Fruit fly (Drosophila melanogaster) whole organism, embryonic: ENCODE results near the gene CG5835.

Experiments
- BEAF-32 ChIP-seq: fragments of 200-800 bp; sonication (Bioruptor generic); optimal IDR thresholded peaks from 3 replicates; lab custom pipeline; 2017; ENCODE audit warnings: missing biosample characterization, missing genetic modification characterization, mild to moderate bottlenecking, moderate library complexity, missing genetic modification reagents
- Blimp-1 ChIP-seq: fragments of 200-800 bp; sonication (Bioruptor generic); optimal IDR thresholded peaks from 3 replicates; lab custom pipeline; 2018; ENCODE audit warnings: missing biosample characterization, missing genetic modification characterization, mild to moderate bottlenecking, moderate library complexity, missing genetic modification reagents
- CG1024 ChIP-seq: fragments of 200-800 bp; sonication (Bioruptor generic); IDR thresholded peaks from 2 replicates; pipeline ENCODE4 v1.3.6; 2022; ENCODE audit warnings: missing biosample characterization, missing genetic modification characterization
- CG10565 ChIP-seq: fragments of 200-800 bp; sonication (Bioruptor generic); optimal IDR thresholded peaks from 3 replicates; lab custom pipeline; 2016; ENCODE audit warnings: missing biosample characterization, mild to moderate bottlenecking, missing genetic modification characterization
- CG14441 ChIP-seq: fragments of 200-800 bp; sonication (Bioruptor generic); IDR thresholded peaks from 2 replicates; pipeline ENCODE4 v1.3.6; 2022; ENCODE audit warnings: missing biosample characterization, missing genetic modification characterization
- CG14710 ChIP-seq: fragments of 200-800 bp; sonication (Bioruptor generic); optimal IDR thresholded peaks from 3 replicates; lab custom pipeline; 2019; ENCODE audit warnings: missing biosample characterization, mild to moderate bottlenecking, missing genetic modification characterization, moderate library complexity
- CG17912 ChIP-seq: fragments of 200-800 bp; sonication (Bioruptor generic); optimal IDR thresholded peaks from 2 replicates; lab custom pipeline; 2018; ENCODE audit warnings: missing biosample characterization, mild to moderate bottlenecking, missing genetic modification characterization
- CG3065 ChIP-seq: fragments of 200-800 bp; sonication (Bioruptor generic); optimal IDR thresholded peaks from 2 replicates; lab custom pipeline; 2016; ENCODE audit warnings: missing biosample characterization, missing genetic modification characterization
- CG3163 ChIP-seq: fragments of 200-800 bp; sonication (Bioruptor generic); optimal IDR thresholded peaks from 3 replicates; lab custom pipeline; 2016; ENCODE audit warnings: missing biosample characterization, missing genetic modification characterization
- CG32532 ChIP-seq: fragments of 200-800 bp; sonication (Bioruptor generic); IDR thresholded peaks from 2 replicates; pipeline ENCODE4 v1.3.6; 2022; ENCODE audit warnings: missing biosample characterization, missing genetic modification characterization
- CG32767 ChIP-seq: fragments of 200-800 bp; sonication (Bioruptor generic); IDR thresholded peaks from 2 replicates; pipeline ENCODE4 v1.3.6; 2022; ENCODE audit warnings: missing biosample characterization, missing genetic modification characterization
- CG3407 ChIP-seq: fragments of 200-800 bp; sonication (Bioruptor generic); optimal IDR thresholded peaks from 2 replicates; lab custom pipeline; 2018; ENCODE audit warnings: missing biosample characterization, mild to moderate bottlenecking, missing genetic modification characterization
- CG6765 ChIP-seq: fragments of 200-800 bp; sonication (Bioruptor generic); optimal IDR thresholded peaks from 3 replicates; lab custom pipeline; 2017; ENCODE audit warnings: missing biosample characterization, mild to moderate bottlenecking, missing genetic modification characterization
- CG7839 ChIP-seq: fragments of 200-800 bp; sonication (Bioruptor generic); optimal IDR thresholded peaks from 3 replicates; lab custom pipeline; 2018; ENCODE audit warnings: missing biosample characterization, mild to moderate bottlenecking, missing genetic modification characterization, moderate library complexity
- CG8089 ChIP-seq: fragments of 200-800 bp; sonication (Bioruptor generic); optimal IDR thresholded peaks from 3 replicates; lab custom pipeline; 2016; ENCODE audit warnings: missing biosample characterization, missing genetic modification characterization
- CG8765 ChIP-seq: fragments of 200-800 bp; sonication (Bioruptor generic); IDR thresholded peaks from 2 replicates; pipeline ENCODE4 v1.3.6; 2022; ENCODE audit warnings: missing biosample characterization, missing genetic modification characterization
- Camta ChIP-seq: fragments of 200-800 bp; sonication (Bioruptor generic); optimal IDR thresholded peaks from 2 replicates; lab custom pipeline; 2016; ENCODE audit warnings: missing biosample characterization, missing genetic modification characterization
- D19A ChIP-seq: fragments of 200-800 bp; optimal IDR thresholded peaks from 3 replicates; lab custom pipeline; 2019; ENCODE audit warnings: missing biosample characterization, mild to moderate bottlenecking, missing genetic modification characterization, moderate library complexity
- Dek ChIP-seq: fragments of 200-800 bp; sonication (Bioruptor generic); optimal IDR thresholded peaks from 3 replicates; lab custom pipeline; 2019; ENCODE audit warnings: missing biosample characterization, mild to moderate bottlenecking, missing genetic modification characterization, moderate library complexity
- Doc3 ChIP-seq: fragments of 200-800 bp; sonication (Bioruptor generic); IDR thresholded peaks from 3 replicates; pipeline ENCODE4 v1.3.6; 2022; ENCODE audit warnings: missing biosample characterization, missing genetic modification characterization; ENCODE audit not compliant: partially characterized antibody
- HLH54F ChIP-seq: fragments of 200-800 bp; sonication (Bioruptor generic); optimal IDR thresholded peaks from 3 replicates; lab custom pipeline; 2016; ENCODE audit warnings: missing biosample characterization, missing genetic modification characterization
- Hand ChIP-seq: fragments of 200-800 bp; sonication (Bioruptor generic); optimal IDR thresholded peaks from 2 replicates; lab custom pipeline; 2017; ENCODE audit warnings: mild to moderate bottlenecking, missing biosample characterization, missing genetic modification reagents, missing genetic modification characterization
- Lhr ChIP-seq: fragments of 200-800 bp; sonication (Bioruptor generic); optimal IDR thresholded peaks from 3 replicates; lab custom pipeline; 2017; ENCODE audit warnings: mild to moderate bottlenecking, missing biosample characterization, missing genetic modification reagents, missing genetic modification characterization
- MTF-1 ChIP-seq: fragments of 200-800 bp; sonication (Bioruptor generic); optimal IDR thresholded peaks from 2 replicates; lab custom pipeline; 2018; ENCODE audit warnings: missing biosample characterization, mild to moderate bottlenecking, missing genetic modification characterization, borderline replicate concordance
- Max ChIP-seq: fragments of 200-800 bp; sonication (Bioruptor generic); optimal IDR thresholded peaks from 2 replicates; lab custom pipeline; 2016; ENCODE audit warnings: missing biosample characterization, mild to moderate bottlenecking, missing genetic modification characterization
- Myb ChIP-seq: fragments of 200-800 bp; sonication (Bioruptor generic); optimal IDR thresholded peaks from 2 replicates; lab custom pipeline; 2016; ENCODE audit warnings: missing biosample characterization, missing genetic modification characterization
- NC2β ChIP-seq: fragments of 200-800 bp; sonication (Bioruptor generic); optimal IDR thresholded peaks from 2 replicates; lab custom pipeline; 2016; ENCODE audit warnings: missing biosample characterization, missing genetic modification characterization
- Ptx1 ChIP-seq: fragments of 200-800 bp; sonication (Bioruptor generic); IDR thresholded peaks from 2 replicates; pipeline ENCODE4 v1.3.6; 2022; ENCODE audit warnings: missing biosample characterization, missing genetic modification characterization
- Xbp1 ChIP-seq: fragments of 200-800 bp; sonication (Bioruptor generic); optimal IDR thresholded peaks from 3 replicates; lab custom pipeline; 2016; ENCODE audit warnings: missing biosample characterization, mild to moderate bottlenecking, missing genetic modification characterization
- fru ChIP-seq: fragments of >200 bp; optimal IDR thresholded peaks from 2 replicates; lab custom pipeline; 2017
- gro ChIP-seq: fragments of 200-800 bp; sonication (Bioruptor generic); optimal IDR thresholded peaks from 2 replicates; lab custom pipeline; 2016; ENCODE audit warnings: missing biosample characterization, missing genetic modification characterization
- lbe ChIP-seq: fragments of 200-800 bp; sonication (Bioruptor generic); optimal IDR thresholded peaks from 2 replicates; lab custom pipeline; 2016; ENCODE audit warnings: missing biosample characterization, mild to moderate bottlenecking, missing genetic modification characterization
- maf-S ChIP-seq: fragments of 200-800 bp; sonication (Bioruptor generic); optimal IDR thresholded peaks from 2 replicates; lab custom pipeline; 2016; ENCODE audit warnings: missing biosample characterization, missing genetic modification characterization
- mam ChIP-seq: fragments of 200-800 bp; sonication (Bioruptor generic); optimal IDR thresholded peaks from 3 replicates; lab custom pipeline; 2016; ENCODE audit warnings: missing biosample characterization, missing genetic modification characterization
- mld ChIP-seq: fragments of 200-800 bp; sonication (Bioruptor generic); IDR thresholded peaks from 3 replicates; pipeline ENCODE4 v1.3.6; 2022; ENCODE audit warnings: missing biosample characterization, missing genetic modification characterization; ENCODE audit not compliant: partially characterized antibody
- nerfin-2 ChIP-seq: fragments of 200-800 bp; sonication (Bioruptor generic); IDR thresholded peaks from 2 replicates; pipeline ENCODE4 v1.3.6; 2022; ENCODE audit warnings: missing biosample characterization, missing genetic modification characterization; ENCODE audit not compliant: partially characterized antibody
- otp ChIP-seq: fragments of 200-800 bp; sonication (Bioruptor generic); IDR thresholded peaks from 3 replicates; pipeline ENCODE4, ENCODE4 v1.3.6; 2022; ENCODE audit warnings: missing biosample characterization, missing genetic modification characterization
- pros ChIP-seq: fragments of 200-800 bp; sonication (Bioruptor generic); optimal IDR thresholded peaks from 3 replicates; lab custom pipeline; 2019; ENCODE audit warnings: missing biosample characterization, mild to moderate bottlenecking, missing genetic modification characterization, moderate library complexity
- pzg ChIP-seq: fragments of 200-800 bp; sonication (Bioruptor generic); optimal IDR thresholded peaks from 3 replicates; lab custom pipeline; 2018; ENCODE audit warnings: missing biosample characterization, mild to moderate bottlenecking, missing genetic modification characterization, moderate library complexity
- row ChIP-seq: fragments of 200-800 bp; sonication (Bioruptor generic); IDR thresholded peaks from 3 replicates; pipeline ENCODE4 v1.3.6; 2022; ENCODE audit warnings: missing biosample characterization, missing genetic modification characterization
- sima ChIP-seq: fragments of 200-800 bp; sonication (Bioruptor generic); optimal IDR thresholded peaks from 2 replicates; lab custom pipeline; 2016; ENCODE audit warnings: missing biosample characterization, missing genetic modification characterization
- sr ChIP-seq: fragments of 200-800 bp; sonication (Bioruptor generic); IDR thresholded peaks from 3 replicates; pipeline ENCODE4 v1.3.6; 2022; ENCODE audit warnings: missing biosample characterization, missing genetic modification characterization
- ssp ChIP-seq: fragments of 200-800 bp; sonication (Bioruptor generic); IDR thresholded peaks from 2 replicates; pipeline ENCODE4 v1.3.6; 2022; ENCODE audit warnings: missing biosample characterization, missing genetic modification characterization
- sug ChIP-seq: fragments of 200-800 bp; optimal IDR thresholded peaks from 2 replicates; lab custom pipeline; 2019; ENCODE audit warnings: missing biosample characterization, mild to moderate bottlenecking, missing genetic modification characterization, moderate library complexity
- tgo ChIP-seq: fragments of 200-800 bp; sonication (Bioruptor generic); IDR thresholded peaks from 3 replicates; pipeline ENCODE4 v1.3.6; 2022; ENCODE audit warnings: missing biosample characterization, missing genetic modification characterization
- unc-4 ChIP-seq: fragments of 200-800 bp; sonication (Bioruptor generic); IDR thresholded peaks from 2 replicates; pipeline ENCODE4 v1.3.6; 2022; ENCODE audit warnings: missing biosample characterization, missing genetic modification characterization; ENCODE audit not compliant: partially characterized antibody
- usp ChIP-seq: fragments of >200 bp; optimal IDR thresholded peaks from 2 replicates; lab custom pipeline; 2017; ENCODE audit warnings: missing biosample characterization, missing genetic modification characterization
- wdn ChIP-seq: fragments of 200-800 bp; sonication (Bioruptor generic); IDR thresholded peaks from 2 replicates; pipeline ENCODE4 v1.3.6; 2022; ENCODE audit warnings: missing biosample characterization, missing genetic modification characterization
- wor ChIP-seq: fragments of 200-800 bp; sonication (Bioruptor generic); IDR thresholded peaks from 2 replicates; pipeline ENCODE4 v1.3.6; 2022; ENCODE audit warnings: missing biosample characterization, missing genetic modification characterization
- yki ChIP-seq: fragments of >200 bp; optimal IDR thresholded peaks from 3 replicates; lab custom pipeline; 2018
- zen ChIP-seq: fragments of 200-800 bp; sonication (Bioruptor generic); optimal IDR thresholded peaks from 3 replicates; lab custom pipeline; 2018; ENCODE audit warnings: missing biosample characterization, mild to moderate bottlenecking, missing genetic modification characterization, moderate library complexity

CG5835 gene

DNA sequence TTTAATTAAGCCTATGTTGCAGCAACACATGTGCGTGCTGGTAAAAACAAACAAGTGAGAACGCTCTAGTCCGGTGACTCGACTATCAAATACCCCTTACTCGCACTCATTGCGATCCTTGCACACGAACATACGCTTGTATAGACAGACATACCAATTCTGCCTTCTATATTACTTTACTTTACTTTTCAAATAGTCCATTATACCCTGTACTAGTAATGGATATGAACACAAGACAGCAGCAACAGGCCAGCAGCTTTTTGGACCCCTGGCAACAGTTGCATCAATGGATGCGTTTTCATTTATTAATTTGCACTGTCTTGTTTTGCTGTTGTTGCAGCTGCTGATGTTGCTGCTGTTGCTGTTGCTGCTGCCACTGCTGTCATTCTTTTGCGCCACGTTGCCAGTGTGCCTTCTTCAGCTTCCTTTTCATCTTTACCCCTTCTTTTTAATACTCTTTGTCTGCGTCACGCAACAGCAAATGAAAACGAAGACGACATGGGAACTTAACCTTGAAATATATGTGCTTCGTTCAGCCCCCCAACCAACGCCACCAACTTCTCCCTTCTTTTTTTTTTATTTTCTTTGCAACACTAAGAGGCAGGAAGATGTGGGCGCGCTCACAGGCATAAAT lies 34.9 kb downstream of the CG5835 start (continued):
- TF ChIP-seq nerfin-2 (GFP tag; lab: Robert Waterston, UW) (no peak), CG1024 (GFP tag; lab: Robert Waterston, UW) (peak; percentile 49; the same call in 1 of the 2 replicates), fru (no peak), Doc3 (GFP tag; lab: Robert Waterston, UW) (no peak), sima (GFP tag; lab: Kevin White, UChicago) (no peak), Max (GFP tag; lab: Kevin White, UChicago) (no peak), CG14441 (GFP tag; lab: Robert Waterston, UW) (0 out of 2 replicates have a peak, but pooled peaks have one; percentile 25), CG8765 (GFP tag; lab: Robert Waterston, UW) (no peak), maf-S (GFP tag; lab: Kevin White, UChicago) (no peak), gro (GFP tag; lab: Kevin White, UChicago) (no peak), Xbp1 (GFP tag; lab: Kevin White, UChicago) (peak; percentile 15), tgo (GFP tag; lab: Robert Waterston, UW) (peak; percentile 33; the same call in 1 of the 3 replicates), CG3163 (GFP tag; lab: Kevin White, UChicago) (no peak), CG32532 (GFP tag; lab: Robert Waterston, UW) (no peak), Blimp-1 (GFP tag; lab: Kevin White, UChicago) (peak; percentile 47), mld (GFP tag; lab: Robert Waterston, UW) (no peak), ssp (peak; percentile 32; the same call in 1 of the 2 replicates), yki (lab: Kevin White, UChicago) (no peak), wdn (GFP tag; lab: Robert Waterston, UW) (no peak), CG10565 (GFP tag; lab: Kevin White, UChicago) (no peak), Ptx1 (GFP tag; lab: Robert Waterston, UW) (peak; percentile 67), Dek (no peak), otp (GFP tag; lab: Robert Waterston, UW) (peak; percentile 61; the same call in 1 of the 3 replicates), CG14710 (tag; lab: Kevin White, UChicago) (peak; percentile 17), BEAF-32 (no peak), pros (no peak), sr (no peak), CG3407 (no peak), HLH54F (no peak), MTF-1 (GFP tag; lab: Kevin White, UChicago) (no peak), CG17912 (GFP tag; lab: Kevin White, UChicago) (no peak), Camta (GFP tag; lab: Kevin White, UChicago) (no peak), Myb (GFP tag; lab: Kevin White, UChicago) (no peak), usp (GFP tag; lab: Kevin White, UChicago) (no peak), sug (no peak), Hand (GFP tag; lab: Kevin White, UChicago) (no peak), Lhr (GFP tag; lab: Kevin White, UChicago) (no peak), lbe (GFP tag; lab: Kevin White, UChicago) (peak; percentile 32), row (GFP tag; lab: Robert Waterston, UW) (peak; percentile 62), CG7839 (tag; lab: Kevin White, UChicago) (peak; percentile 39), pzg (GFP tag; lab: Kevin White, UChicago) (no peak), zen (no peak), CG8089 (GFP tag; lab: Kevin White, UChicago) (no peak), NC2β (GFP tag; lab: Kevin White, UChicago) (no peak), CG3065 (GFP tag; lab: Kevin White, UChicago) (no peak), CG32767 (GFP tag; lab: Robert Waterston, UW) (no peak), wor (GFP tag; lab: Robert Waterston, UW) (peak; percentile 35; the same call in 1 of the 2 replicates), mam (GFP tag; lab: Kevin White, UChicago) (no peak), D19A (tag; lab: Kevin White, UChicago) (no peak), unc-4 (GFP tag; lab: Robert Waterston, UW) (no peak), CG6765 (GFP tag; lab: Kevin White, UChicago) (no peak)
